Fruit fly (Drosophila melanogaster) Kc167 (cell line): Measurements from ENCODE around the gene Cpr78Ca.

Experiments used
- insv ChIP-seq: fragments of >200 bp; optimal IDR thresholded peaks from 3 replicates; lab custom pipeline; 2018; ENCODE audit warnings: missing external identifiers
- psq ChIP-seq: fragments of >200 bp; optimal IDR thresholded peaks from 2 replicates; lab custom pipeline; 2017; ENCODE audit warnings: missing external identifiers

DNA sequence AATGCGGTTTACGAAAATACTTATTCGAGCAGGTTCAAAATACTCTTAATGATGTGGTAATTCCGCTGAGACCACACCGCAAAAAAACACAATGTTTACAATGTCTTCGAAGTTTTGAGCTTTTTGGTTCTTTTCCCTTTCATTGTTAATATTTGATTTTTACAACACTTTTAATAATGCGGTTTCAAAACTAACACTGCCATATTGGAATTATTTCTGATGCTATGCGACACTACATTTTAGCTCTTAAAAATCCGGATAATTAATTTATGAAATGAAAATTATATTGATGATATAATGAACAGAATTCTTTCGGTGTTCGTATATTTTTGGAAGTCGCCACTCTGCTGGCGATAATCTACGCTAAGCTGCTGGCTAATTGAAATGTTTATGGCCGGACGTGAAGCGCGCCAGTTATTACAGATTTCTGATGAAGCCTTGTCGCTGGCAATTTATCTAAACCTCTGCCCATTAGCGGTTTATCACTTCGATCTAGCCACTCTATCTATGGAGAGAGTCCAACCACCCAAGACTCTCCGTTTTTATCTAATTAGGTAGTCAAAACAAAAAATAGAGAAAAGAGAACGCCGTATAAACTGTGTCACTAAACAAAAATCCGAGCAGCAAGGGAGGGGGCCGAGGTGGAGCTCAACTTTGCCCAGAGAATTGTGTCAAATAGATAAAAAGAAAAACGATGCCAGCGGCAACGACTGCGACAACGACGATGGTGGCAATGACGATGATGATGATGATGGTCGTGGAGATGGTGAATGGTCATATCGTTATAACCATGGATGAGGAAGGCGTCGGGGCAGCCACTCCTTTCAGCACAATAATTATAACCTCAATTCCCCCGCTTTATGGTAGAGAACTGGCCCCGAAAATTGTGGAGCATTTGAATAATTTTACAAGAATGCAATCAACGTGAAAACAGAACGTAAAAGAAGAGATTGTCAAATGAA, 36.3 kb downstream of the Cpr78Ca start:
- TF ChIP-seq psq (lab: Kevin White, UChicago) (no peak), insv (no peak)
